Fruit fly (Drosophila melanogaster) whole organism, embryonic: ENCODE data around the gene hook.

ENCODE experiments used
- Atf-2 ChIP-seq: fragments of 200-800 bp; sonication (Bioruptor generic); optimal IDR thresholded peaks from 2 replicates; lab custom pipeline; 2016; ENCODE audit warnings: missing biosample characterization, missing genetic modification characterization
- Atf6 ChIP-seq: fragments of 200-800 bp; sonication (Bioruptor generic); IDR thresholded peaks from 2 replicates; pipeline ENCODE4 v1.3.6; 2022; ENCODE audit warnings: missing biosample characterization, missing genetic modification characterization
- Awh ChIP-seq: fragments of 200-800 bp; sonication (Bioruptor generic); IDR thresholded peaks from 2 replicates; pipeline ENCODE4, ENCODE4 v1.3.6; 2022; ENCODE audit warnings: missing biosample characterization, missing genetic modification characterization
- CG10979 ChIP-seq: fragments of 200-800 bp; sonication (Bioruptor generic); optimal IDR thresholded peaks from 2 replicates; lab custom pipeline; 2018; ENCODE audit warnings: missing biosample characterization, mild to moderate bottlenecking, missing genetic modification characterization, moderate library complexity
- CG11504 ChIP-seq: fragments of 200-800 bp; sonication (Bioruptor generic); optimal IDR thresholded peaks from 3 replicates; lab custom pipeline; 2019; ENCODE audit warnings: missing biosample characterization, mild to moderate bottlenecking, missing genetic modification characterization, moderate library complexity
- CG12299 ChIP-seq: fragments of 200-800 bp; sonication (Bioruptor generic); optimal IDR thresholded peaks from 2 replicates; lab custom pipeline; 2018; ENCODE audit warnings: missing biosample characterization, mild to moderate bottlenecking, missing genetic modification characterization
- CG1233 ChIP-seq: fragments of 200-800 bp; sonication (Bioruptor generic); optimal IDR thresholded peaks from 4 replicates; lab custom pipeline; 2018; ENCODE audit warnings: missing biosample characterization, mild to moderate bottlenecking, missing genetic modification characterization
- CG13624 ChIP-seq: fragments of 200-800 bp; sonication (Bioruptor generic); optimal IDR thresholded peaks from 2 replicates; lab custom pipeline; 2016; ENCODE audit warnings: missing biosample characterization, missing genetic modification characterization
- CG14014 ChIP-seq: fragments of 200-800 bp; sonication (Bioruptor generic); IDR thresholded peaks from 2 replicates; pipeline ENCODE4 v1.3.6; 2022; ENCODE audit warnings: missing biosample characterization, missing genetic modification characterization
- CG15479 ChIP-seq: fragments of 200-800 bp; sonication (Bioruptor generic); optimal IDR thresholded peaks from 3 replicates; lab custom pipeline; 2019; ENCODE audit warnings: missing biosample characterization, mild to moderate bottlenecking, missing genetic modification characterization, moderate library complexity
- CG1603 ChIP-seq: fragments of 200-800 bp; sonication (Bioruptor generic); optimal IDR thresholded peaks from 2 replicates; lab custom pipeline; 2019; ENCODE audit warnings: missing biosample characterization, mild to moderate bottlenecking, missing genetic modification characterization, moderate library complexity
- CG16815 ChIP-seq: fragments of 200-800 bp; sonication (Bioruptor generic); optimal IDR thresholded peaks from 3 replicates; lab custom pipeline; 2017; ENCODE audit warnings: missing biosample characterization, mild to moderate bottlenecking, missing genetic modification characterization
- CG17385 ChIP-seq: fragments of 200-800 bp; sonication (Bioruptor generic); optimal IDR thresholded peaks from 3 replicates; lab custom pipeline; 2018; ENCODE audit warnings: missing biosample characterization, mild to moderate bottlenecking, missing genetic modification characterization
- CG18011 ChIP-seq: fragments of 200-800 bp; sonication (Bioruptor generic); optimal IDR thresholded peaks from 2 replicates; lab custom pipeline; 2017; ENCODE audit warnings: missing biosample characterization, missing genetic modification characterization, mild to moderate bottlenecking, moderate library complexity, missing genotype
- CG18599 ChIP-seq: fragments of 200-800 bp; sonication (Bioruptor generic); optimal IDR thresholded peaks from 3 replicates; lab custom pipeline; 2017; ENCODE audit warnings: missing biosample characterization, missing genetic modification characterization, mild to moderate bottlenecking, moderate library complexity, missing genetic modification reagents
- CG18764 ChIP-seq: fragments of 200-800 bp; sonication (Bioruptor generic); optimal IDR thresholded peaks from 3 replicates; lab custom pipeline; 2016; ENCODE audit warnings: missing biosample characterization, missing genetic modification characterization
- CG32767 ChIP-seq: fragments of 200-800 bp; sonication (Bioruptor generic); IDR thresholded peaks from 2 replicates; pipeline ENCODE4 v1.3.6; 2022; ENCODE audit warnings: missing biosample characterization, missing genetic modification characterization
- CG33213 ChIP-seq: fragments of 200-800 bp; sonication (Bioruptor generic); optimal IDR thresholded peaks from 3 replicates; lab custom pipeline; 2016; ENCODE audit warnings: missing biosample characterization, missing genetic modification characterization
- CG3847 ChIP-seq: fragments of 200-800 bp; sonication (Bioruptor generic); IDR thresholded peaks from 2 replicates; pipeline ENCODE4 v1.3.6; 2022; ENCODE audit warnings: missing biosample characterization, missing genetic modification characterization
- CG4730 ChIP-seq: fragments of 200-800 bp; sonication (Bioruptor generic); IDR thresholded peaks from 2 replicates; pipeline ENCODE4 v1.3.6; 2022; ENCODE audit warnings: missing biosample characterization, missing genetic modification characterization
- CG4854 ChIP-seq: fragments of 200-800 bp; sonication (Bioruptor generic); optimal IDR thresholded peaks from 2 replicates; lab custom pipeline; 2016; ENCODE audit warnings: missing biosample characterization, missing genetic modification characterization, inconsistent platforms
- CG7786 ChIP-seq: fragments of 200-800 bp; sonication (Bioruptor generic); optimal IDR thresholded peaks from 2 replicates; lab custom pipeline; 2016; ENCODE audit warnings: missing biosample characterization, missing genetic modification characterization
- CG7928 ChIP-seq: fragments of 200-800 bp; sonication (Bioruptor generic); optimal IDR thresholded peaks from 2 replicates; lab custom pipeline; 2017; ENCODE audit warnings: missing biosample characterization, mild to moderate bottlenecking, missing genetic modification characterization
- CG9437 ChIP-seq: fragments of 200-800 bp; sonication (Bioruptor generic); optimal IDR thresholded peaks from 2 replicates; lab custom pipeline; 2018; ENCODE audit warnings: missing biosample characterization, mild to moderate bottlenecking, missing genetic modification characterization
- CG9817 ChIP-seq: fragments of 200-800 bp; sonication (Bioruptor generic); optimal IDR thresholded peaks from 2 replicates; lab custom pipeline; 2018; ENCODE audit warnings: missing biosample characterization, mild to moderate bottlenecking, missing genetic modification characterization, moderate library complexity
- D19B ChIP-seq: fragments of 200-800 bp; sonication (Bioruptor generic); optimal IDR thresholded peaks from 2 replicates; lab custom pipeline; 2017; ENCODE audit warnings: missing biosample characterization, mild to moderate bottlenecking, missing genetic modification characterization
- Deaf1 ChIP-seq: fragments of 200-800 bp; optimal IDR thresholded peaks from 3 replicates; lab custom pipeline; 2019; ENCODE audit warnings: missing biosample characterization, mild to moderate bottlenecking, missing genetic modification characterization, moderate library complexity
- Doc3 ChIP-seq: fragments of 200-800 bp; sonication (Bioruptor generic); IDR thresholded peaks from 3 replicates; pipeline ENCODE4 v1.3.6; 2022; ENCODE audit warnings: missing biosample characterization, missing genetic modification characterization; ENCODE audit not compliant: partially characterized antibody
- Fer3 ChIP-seq: fragments of 200-800 bp; sonication (Bioruptor generic); optimal IDR thresholded peaks from 2 replicates; lab custom pipeline; 2018; ENCODE audit warnings: missing biosample characterization, mild to moderate bottlenecking, missing genetic modification characterization, moderate library complexity
- HLHmδ ChIP-seq: fragments of 200-800 bp; sonication (Bioruptor generic); optimal IDR thresholded peaks from 2 replicates; lab custom pipeline; 2018; ENCODE audit warnings: missing biosample characterization, mild to moderate bottlenecking, missing genetic modification characterization, moderate library complexity
- Hand ChIP-seq: fragments of 200-800 bp; sonication (Bioruptor generic); optimal IDR thresholded peaks from 2 replicates; lab custom pipeline; 2017; ENCODE audit warnings: mild to moderate bottlenecking, missing biosample characterization, missing genetic modification reagents, missing genetic modification characterization
- Kr ChIP-seq: fragments of 200-800 bp; sonication (Bioruptor generic); optimal IDR thresholded peaks from 2 replicates; lab custom pipeline; 2017; ENCODE audit warnings: missing biosample characterization, mild to moderate bottlenecking, missing genetic modification characterization
- MBD-R2 ChIP-seq: fragments of 200-800 bp; sonication (Bioruptor generic); IDR thresholded peaks from 2 replicates; pipeline ENCODE4 v1.3.6; 2022; ENCODE audit warnings: missing biosample characterization, missing genetic modification characterization
- Max ChIP-seq: fragments of 200-800 bp; sonication (Bioruptor generic); optimal IDR thresholded peaks from 2 replicates; lab custom pipeline; 2016; ENCODE audit warnings: missing biosample characterization, mild to moderate bottlenecking, missing genetic modification characterization
- Opbp ChIP-seq: fragments of 200-800 bp; sonication (Bioruptor generic); IDR thresholded peaks from 3 replicates; pipeline ENCODE4 v1.3.6; 2022; ENCODE audit warnings: missing biosample characterization, missing genetic modification characterization; ENCODE audit not compliant: partially characterized antibody
- Side ChIP-seq: fragments of 200-800 bp; sonication (Bioruptor generic); optimal IDR thresholded peaks from 2 replicates; lab custom pipeline; 2016; ENCODE audit warnings: missing biosample characterization, missing genetic modification characterization
- Sry-β ChIP-seq: fragments of 200-800 bp; sonication (Bioruptor generic); optimal IDR thresholded peaks from 2 replicates; lab custom pipeline; 2018; ENCODE audit warnings: missing biosample characterization, mild to moderate bottlenecking, missing genetic modification characterization, moderate library complexity
- Ssrp ChIP-seq: fragments of 200-800 bp; sonication (Bioruptor generic); optimal IDR thresholded peaks from 2 replicates; lab custom pipeline; 2018; ENCODE audit warnings: missing biosample characterization, mild to moderate bottlenecking, missing genetic modification characterization, moderate library complexity
- ab ChIP-seq: fragments of 200-800 bp; sonication (Bioruptor generic); optimal IDR thresholded peaks from 2 replicates; lab custom pipeline; 2016; ENCODE audit warnings: missing biosample characterization, missing genetic modification characterization
- ase ChIP-seq: fragments of 200-800 bp; sonication (Bioruptor generic); IDR thresholded peaks from 3 replicates; pipeline ENCODE4 v1.3.6; 2022; ENCODE audit warnings: missing biosample characterization, missing genetic modification characterization
- bowl ChIP-seq: fragments of 200-800 bp; sonication (Bioruptor generic); IDR thresholded peaks from 2 replicates; pipeline ENCODE4 v1.3.6; 2022; ENCODE audit warnings: missing biosample characterization, missing genetic modification characterization
- cas ChIP-seq: fragments of 200-800 bp; sonication (Bioruptor generic); IDR thresholded peaks from 2 replicates; pipeline ENCODE4 v1.3.6; 2022; ENCODE audit warnings: missing biosample characterization, missing genetic modification characterization
- dan ChIP-seq: fragments of 200-800 bp; sonication (Bioruptor generic); IDR thresholded peaks from 2 replicates; pipeline ENCODE4 v1.3.6; 2022; ENCODE audit warnings: missing biosample characterization, missing genetic modification characterization
- luna ChIP-seq: fragments of 200-800 bp; sonication (Bioruptor generic); optimal IDR thresholded peaks from 2 replicates; lab custom pipeline; 2016; ENCODE audit warnings: missing biosample characterization, missing genetic modification characterization
- pita ChIP-seq: fragments of 200-800 bp; sonication (Bioruptor generic); optimal IDR thresholded peaks from 2 replicates; lab custom pipeline; 2017; ENCODE audit warnings: missing biosample characterization, mild to moderate bottlenecking, missing genetic modification characterization
- seq ChIP-seq: fragments of 200-800 bp; sonication (Bioruptor generic); IDR thresholded peaks from 2 replicates; pipeline ENCODE4 v1.3.6; 2022; ENCODE audit warnings: missing biosample characterization, missing genetic modification characterization
- shn ChIP-seq: fragments of 200-800 bp; sonication (Bioruptor generic); optimal IDR thresholded peaks from 3 replicates; lab custom pipeline; 2016; ENCODE audit warnings: missing biosample characterization, missing genetic modification characterization
- tll ChIP-seq, 2 experiments: fragments of 200-800 bp in 1 of 2; fragments of >200 bp in 1 of 2; sonication (Bioruptor generic) in 1 of 2; optimal IDR thresholded peaks; 2 replicates each; lab custom pipeline; 2017 to 2019; ENCODE audit warnings: missing biosample characterization in 2 of 2, missing genetic modification characterization in 2 of 2, mild to moderate bottlenecking in 1 of 2, moderate library complexity in 1 of 2
- trh ChIP-seq: fragments of 200-800 bp; sonication (Bioruptor generic); optimal IDR thresholded peaks from 2 replicates; lab custom pipeline; 2016; ENCODE audit warnings: missing biosample characterization, missing genetic modification characterization
- zen2 ChIP-seq: fragments of 200-800 bp; sonication (Bioruptor generic); IDR thresholded peaks from 3 replicates; pipeline ENCODE4 v1.3.6; 2022; ENCODE audit warnings: missing biosample characterization, missing genetic modification characterization; ENCODE audit not compliant: partially characterized antibody

hook gene

dm6 chr2L:19009130-19009529 lies 24.2 kb downstream of the hook start, which contains the start of gene RpL30 (continued):
- TF ChIP-seq CG32767 (GFP tag; lab: Robert Waterston, UW): peak; percentile 56
- TF ChIP-seq Atf6 (GFP tag; lab: Robert Waterston, UW): peak; percentile 91
- TF ChIP-seq HLHmδ (GFP tag; lab: Kevin White, UChicago): peak; percentile 99
- peak; percentile 60 for TF ChIP-seq Deaf1 (tag; lab: Kevin White, UChicago)
- no peak for TF ChIP-seq dan
- TF ChIP-seq MBD-R2 (GFP tag; lab: Robert Waterston, UW): peak; percentile 77
- TF ChIP-seq Awh (GFP tag; lab: Robert Waterston, UW): peak; percentile 80
- TF ChIP-seq CG15479 (GFP tag; lab: Kevin White, UChicago): peak; percentile 23
- peak; percentile 26; the same call in 1 of the 3 replicates for TF ChIP-seq Doc3
- TF ChIP-seq CG11504 (tag; lab: Kevin White, UChicago): peak; percentile 89
- TF ChIP-seq CG4854 (GFP tag; lab: Kevin White, UChicago): peak; percentile 98
- TF ChIP-seq Kr (GFP tag; lab: Kevin White, UChicago): peak; percentile 94
- TF ChIP-seq D19B (GFP tag; lab: Kevin White, UChicago): peak; percentile 42
- peak; percentile 93 for TF ChIP-seq luna (GFP tag; lab: Kevin White, UChicago)
- TF ChIP-seq ab (GFP tag; lab: Kevin White, UChicago): peak; percentile 35
- peak; percentile 93 for TF ChIP-seq Side (GFP tag; lab: Kevin White, UChicago)
- peak; percentile 92 for TF ChIP-seq CG12299 (tag; lab: Kevin White, UChicago)
- peak; percentile 59 for TF ChIP-seq CG16815 (GFP tag; lab: Kevin White, UChicago)
- TF ChIP-seq Atf-2 (GFP tag; lab: Kevin White, UChicago): peak; percentile 66
- TF ChIP-seq Ssrp: peak; percentile 21
- TF ChIP-seq CG18011 (GFP tag; lab: Kevin White, UChicago): peak; percentile 83
- peak; percentile 55; the same call in 1 of the 2 replicates for TF ChIP-seq cas (GFP tag; lab: Robert Waterston, UW)
- peak; percentile 95 for TF ChIP-seq Max
- TF ChIP-seq CG14014 (GFP tag; lab: Robert Waterston, UW): peak; percentile 90
- TF ChIP-seq CG9437 (GFP tag; lab: Kevin White, UChicago): peak; percentile 67
- TF ChIP-seq CG13624 (GFP tag; lab: Kevin White, UChicago): peak; percentile 95
- peak; percentile 93 for TF ChIP-seq CG1233 (GFP tag; lab: Kevin White, UChicago)
- TF ChIP-seq trh (GFP tag; lab: Kevin White, UChicago): peak; percentile 80
- peak; percentile 17; the same call in 1 of the 2 replicates for TF ChIP-seq CG4730 (GFP tag; lab: Robert Waterston, UW)
- peak; percentile 75 for TF ChIP-seq CG7928
- peak; percentile 92 for TF ChIP-seq Fer3 (tag; lab: Kevin White, UChicago)
- TF ChIP-seq CG18764 (GFP tag; lab: Kevin White, UChicago): peak; percentile 86
- TF ChIP-seq CG17385: peak; percentile 99
- peak; percentile 84 for TF ChIP-seq ase (GFP tag; lab: Robert Waterston, UW)
- TF ChIP-seq CG1603 (tag; lab: Kevin White, UChicago): peak; percentile 97
- peak; percentile 91 for TF ChIP-seq Hand (GFP tag; lab: Kevin White, UChicago)
- TF ChIP-seq CG9817 (tag; lab: Kevin White, UChicago): peak; percentile 80
- peak; percentile 100 for TF ChIP-seq pita (GFP tag; lab: Kevin White, UChicago)
- TF ChIP-seq tll (GFP tag; optimal IDR thresholded peaks at IDR 0.05; lab: Kevin White, UChicago): peak in 1 of 2 experiments; percentile 23
- TF ChIP-seq bowl (GFP tag; lab: Robert Waterston, UW): peak; percentile 71
- TF ChIP-seq CG3847 (GFP tag; lab: Robert Waterston, UW): peak; percentile 96
- TF ChIP-seq Sry-β: peak; percentile 61
- peak; percentile 98 for TF ChIP-seq CG33213 (GFP tag; lab: Kevin White, UChicago)
- TF ChIP-seq Opbp (GFP tag; lab: Robert Waterston, UW): peak; percentile 78
- peak; percentile 96 for TF ChIP-seq CG18599 (GFP tag; lab: Kevin White, UChicago)
- no peak for TF ChIP-seq zen2
- peak; percentile 80 for TF ChIP-seq CG10979 (tag; lab: Kevin White, UChicago)
- TF ChIP-seq shn (GFP tag; lab: Kevin White, UChicago): peak; percentile 87
- TF ChIP-seq CG7786 (GFP tag; lab: Kevin White, UChicago): peak; percentile 82
- peak; percentile 90 for TF ChIP-seq seq (GFP tag; lab: Robert Waterston, UW)
